Fruit fly (Drosophila melanogaster) whole organism, prepupa: Measurements from ENCODE around the gene DAAM.

ENCODE experiments used
- CG10631 ChIP-seq: fragments of 200-800 bp; sonication (Bioruptor generic); optimal IDR thresholded peaks from 2 replicates; lab custom pipeline; 2016; ENCODE audit warnings: missing biosample characterization, missing genetic modification characterization
- CG11762 ChIP-seq: fragments of 200-800 bp; sonication (Bioruptor generic); optimal IDR thresholded peaks from 3 replicates; lab custom pipeline; 2016; ENCODE audit warnings: missing biosample characterization, missing genetic modification characterization; ENCODE audit not compliant: insufficient read depth
- CG11902 ChIP-seq: fragments of 200-800 bp; sonication (Bioruptor generic); optimal IDR thresholded peaks from 3 replicates; lab custom pipeline; 2016; ENCODE audit warnings: missing biosample characterization, missing genetic modification characterization
- CG1621 ChIP-seq: fragments of 200-800 bp; sonication (Bioruptor generic); optimal IDR thresholded peaks from 3 replicates; lab custom pipeline; 2018; ENCODE audit warnings: missing biosample characterization, mild to moderate bottlenecking, missing genetic modification characterization
- CG3032 ChIP-seq: fragments of 200-800 bp; optimal IDR thresholded peaks from 2 replicates; lab custom pipeline; 2019; ENCODE audit warnings: missing biosample characterization, mild to moderate bottlenecking, missing genetic modification characterization, moderate library complexity
- CG34406 ChIP-seq: fragments of 200-800 bp; sonication (Bioruptor generic); optimal IDR thresholded peaks from 3 replicates; lab custom pipeline; 2016; ENCODE audit warnings: missing biosample characterization, missing genetic modification characterization
- CG3919 ChIP-seq: fragments of 200-800 bp; sonication (Bioruptor generic); optimal IDR thresholded peaks from 3 replicates; lab custom pipeline; 2016; ENCODE audit warnings: missing biosample characterization, missing genetic modification characterization
- CG4318 ChIP-seq: fragments of 200-800 bp; sonication (Bioruptor generic); optimal IDR thresholded peaks from 3 replicates; lab custom pipeline; 2017; ENCODE audit warnings: missing biosample characterization, mild to moderate bottlenecking, missing genetic modification characterization
- CG6163 ChIP-seq: fragments of 200-800 bp; sonication (Bioruptor generic); IDR thresholded peaks from 3 replicates; pipeline ENCODE4 v1.3.6; 2022; ENCODE audit warnings: missing biosample characterization, missing genetic modification characterization
- CG6808 ChIP-seq: fragments of 200-800 bp; sonication (Bioruptor generic); optimal IDR thresholded peaks from 3 replicates; lab custom pipeline; 2017; ENCODE audit warnings: missing biosample characterization, missing genetic modification characterization, mild to moderate bottlenecking, moderate library complexity, missing genetic modification reagents
- CG7368 ChIP-seq: fragments of 200-800 bp; sonication (Bioruptor generic); optimal IDR thresholded peaks from 3 replicates; lab custom pipeline; 2016; ENCODE audit warnings: missing biosample characterization, missing genetic modification characterization
- CG8319 ChIP-seq: fragments of 200-800 bp; sonication (Bioruptor generic); optimal IDR thresholded peaks from 3 replicates; lab custom pipeline; 2016; ENCODE audit warnings: missing biosample characterization, missing genetic modification characterization
- Eip78C ChIP-seq: fragments of 200-800 bp; sonication (Bioruptor generic); peaks from one replicate; lab custom pipeline; 2016; ENCODE audit warnings: missing biosample characterization, missing genetic modification characterization
- Eip93F ChIP-seq: fragments of 200-800 bp; sonication (Bioruptor generic); optimal IDR thresholded peaks from 2 replicates; lab custom pipeline; 2016; ENCODE audit warnings: missing biosample characterization, mild to moderate bottlenecking, missing genetic modification characterization
- Ets96B ChIP-seq: fragments of 200-800 bp; optimal IDR thresholded peaks from 2 replicates; lab custom pipeline; 2019; ENCODE audit warnings: missing biosample characterization, mild to moderate bottlenecking, missing genetic modification characterization, moderate library complexity
- Gug ChIP-seq: fragments of 200-800 bp; sonication (Bioruptor generic); IDR thresholded peaks from 2 replicates; pipeline ENCODE4 v1.3.6; 2022; ENCODE audit warnings: missing biosample characterization, missing genetic modification characterization
- Hr38 ChIP-seq: sonication (Bioruptor generic); optimal IDR thresholded peaks from 2 replicates; lab custom pipeline; 2016; ENCODE audit warnings: missing biosample characterization, missing genetic modification characterization
- Hr39 ChIP-seq: fragments of 200-800 bp; sonication (Bioruptor generic); optimal IDR thresholded peaks from 2 replicates; lab custom pipeline; 2016; ENCODE audit warnings: missing biosample characterization, missing genetic modification characterization
- Hr4 ChIP-seq: fragments of 200-800 bp; sonication (Bioruptor generic); optimal IDR thresholded peaks from 3 replicates; lab custom pipeline; 2016; ENCODE audit warnings: missing biosample characterization, missing genetic modification characterization
- Lpt ChIP-seq: fragments of 200-800 bp; sonication (Bioruptor generic); optimal IDR thresholded peaks from 3 replicates; lab custom pipeline; 2016; ENCODE audit warnings: missing biosample characterization, missing genetic modification characterization
- Met ChIP-seq: fragments of 200-800 bp; sonication (Bioruptor generic); optimal IDR thresholded peaks from 3 replicates; lab custom pipeline; 2016; ENCODE audit warnings: missing biosample characterization, missing genetic modification characterization
- OdsH ChIP-seq: fragments of 200-800 bp; sonication (Bioruptor generic); optimal IDR thresholded peaks from 3 replicates; lab custom pipeline; 2016; ENCODE audit warnings: missing biosample characterization, missing genetic modification characterization
- Smox ChIP-seq: fragments of 200-800 bp; sonication (Bioruptor generic); optimal IDR thresholded peaks from 3 replicates; lab custom pipeline; 2016; ENCODE audit warnings: missing biosample characterization, missing genetic modification characterization
- Sox102F ChIP-seq: fragments of 200-800 bp; sonication (Bioruptor generic); optimal IDR thresholded peaks from 2 replicates; lab custom pipeline; 2016; ENCODE audit warnings: missing biosample characterization, mild to moderate bottlenecking, missing genetic modification characterization
- Sox14 ChIP-seq: fragments of 200-800 bp; sonication (Bioruptor generic); optimal IDR thresholded peaks from 3 replicates; lab custom pipeline; 2016; ENCODE audit warnings: missing biosample characterization, missing genetic modification characterization
- Sox15 ChIP-seq: fragments of 200-800 bp; sonication (Bioruptor generic); optimal IDR thresholded peaks from 3 replicates; lab custom pipeline; 2016; ENCODE audit warnings: missing biosample characterization, missing genetic modification characterization
- acj6 ChIP-seq: fragments of 200-800 bp; sonication (Bioruptor generic); optimal IDR thresholded peaks from 3 replicates; lab custom pipeline; 2016; ENCODE audit warnings: missing biosample characterization, missing genetic modification characterization
- cyc ChIP-seq: fragments of 200-800 bp; sonication (Bioruptor generic); optimal IDR thresholded peaks from 3 replicates; lab custom pipeline; 2016; ENCODE audit warnings: missing biosample characterization, missing genetic modification characterization
- dsx ChIP-seq: fragments of 200-800 bp; optimal IDR thresholded peaks from 3 replicates; lab custom pipeline; 2019; ENCODE audit warnings: missing biosample characterization, mild to moderate bottlenecking, missing genetic modification characterization, moderate library complexity; ENCODE audit not compliant: poor library complexity, severe bottlenecking
- eg ChIP-seq: fragments of 200-800 bp; sonication (Bioruptor generic); IDR thresholded peaks from 3 replicates; pipeline ENCODE4 v1.3.6; 2022; ENCODE audit warnings: missing biosample characterization, missing genetic modification characterization
- esn ChIP-seq: fragments of 200-800 bp; sonication (Bioruptor generic); optimal IDR thresholded peaks from 2 replicates; lab custom pipeline; 2016; ENCODE audit warnings: missing biosample characterization, mild to moderate bottlenecking, missing genetic modification characterization, moderate library complexity
- fd85E ChIP-seq: fragments of 200-800 bp; sonication (Bioruptor generic); optimal IDR thresholded peaks from 3 replicates; lab custom pipeline; 2016; ENCODE audit warnings: missing biosample characterization, missing genetic modification characterization
- lz ChIP-seq: fragments of 200-800 bp; sonication (Bioruptor generic); optimal IDR thresholded peaks from 3 replicates; lab custom pipeline; 2016; ENCODE audit warnings: missing biosample characterization, missing genetic modification characterization
- spab ChIP-seq: fragments of 200-800 bp; sonication (Bioruptor generic); optimal IDR thresholded peaks from 2 replicates; lab custom pipeline; 2017; ENCODE audit warnings: missing biosample characterization, mild to moderate bottlenecking, missing genetic modification characterization, missing genetic modification reagents
- ss ChIP-seq, 2 experiments: fragments of 200-800 bp; sonication (Bioruptor generic); optimal IDR thresholded peaks; 2 replicates in 1 of 2; 3 replicates in 1 of 2; lab custom pipeline; 2017 to 2018; ENCODE audit warnings: mild to moderate bottlenecking in 2 of 2, missing biosample characterization in 2 of 2, missing genetic modification characterization in 2 of 2, moderate library complexity in 1 of 2
- svp ChIP-seq: fragments of 200-800 bp; sonication (Bioruptor generic); peaks from one replicate; lab custom pipeline; 2016; ENCODE audit warnings: missing biosample characterization, missing genetic modification characterization
- topi ChIP-seq: fragments of 200-800 bp; sonication (Bioruptor generic); optimal IDR thresholded peaks from 3 replicates; lab custom pipeline; 2016; ENCODE audit warnings: missing biosample characterization, missing genetic modification characterization
- vri ChIP-seq: fragments of 200-800 bp; sonication (Bioruptor generic); optimal IDR thresholded peaks from 3 replicates; lab custom pipeline; 2016; ENCODE audit warnings: missing biosample characterization, mild to moderate bottlenecking, missing genetic modification characterization

Gene DAAM

DNA sequence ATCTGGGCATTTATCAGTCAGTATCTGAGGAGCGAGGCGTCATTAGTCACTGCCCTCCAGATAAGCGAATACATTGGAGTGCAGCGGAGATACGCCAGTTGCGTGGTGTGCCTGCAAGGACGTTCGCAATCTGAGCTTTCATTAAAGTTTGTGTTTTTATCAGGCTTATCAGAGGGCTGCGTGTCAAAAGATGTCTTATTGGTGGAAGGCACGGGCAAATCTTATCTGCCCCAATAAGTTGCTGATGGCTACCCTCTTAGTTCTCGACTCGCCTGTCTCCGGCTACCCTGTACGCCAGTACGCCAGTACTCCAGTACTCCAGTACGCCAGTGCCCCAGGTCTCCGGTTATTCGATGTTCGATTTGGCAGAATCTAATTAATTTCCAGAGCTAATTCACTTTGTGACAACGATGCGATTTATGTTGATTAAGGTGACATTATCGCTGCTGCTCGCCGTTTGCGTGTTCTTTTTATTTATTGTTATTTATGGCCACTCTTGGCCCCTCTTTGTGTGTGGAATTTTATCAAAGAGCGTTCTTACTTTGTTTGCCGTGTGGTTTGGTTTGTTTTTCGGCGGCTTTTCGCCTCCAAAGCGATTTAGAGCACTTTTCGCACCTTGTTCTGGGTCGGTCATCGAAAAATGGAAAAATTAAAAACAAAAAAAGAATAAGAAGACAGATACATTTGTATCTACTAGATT lies 65.3 kb downstream of the DAAM start:
- TF ChIP-seq svp (peak; percentile 41), Smox (GFP tag; lab: Kevin White, UChicago) (no peak), CG34406 (GFP tag; lab: Kevin White, UChicago) (no peak), CG1621 (tag; lab: Kevin White, UChicago) (no peak), Eip93F (GFP tag; lab: Kevin White, UChicago) (peak; percentile 19), vri (peak; percentile 34)

DNA sequence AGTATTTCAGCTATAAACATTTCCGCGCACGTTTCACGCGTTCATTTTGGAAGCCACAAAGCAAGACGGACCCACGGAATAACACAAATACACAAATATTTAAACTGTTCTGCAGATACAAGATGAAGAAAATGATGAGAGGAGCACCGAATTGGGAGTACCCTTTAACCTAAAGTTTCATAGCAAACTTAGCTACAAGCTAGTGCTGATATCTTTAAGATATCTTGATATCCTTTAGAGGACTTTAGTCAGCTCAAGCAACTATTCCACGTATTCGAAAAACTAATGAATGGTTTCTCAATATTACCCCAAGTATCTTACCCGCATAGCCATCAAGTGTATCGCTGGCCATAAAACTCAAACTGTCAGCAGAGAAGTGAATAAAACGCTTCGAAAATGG lies 66.0 kb downstream of the DAAM start:
- TF ChIP-seq svp (peak; percentile 57), Eip78C (GFP tag; lab: Kevin White, UChicago) (peak; percentile 47), Hr39 (no peak), Met (GFP tag; lab: Kevin White, UChicago) (peak; percentile 7), vri (no peak)

DNA sequence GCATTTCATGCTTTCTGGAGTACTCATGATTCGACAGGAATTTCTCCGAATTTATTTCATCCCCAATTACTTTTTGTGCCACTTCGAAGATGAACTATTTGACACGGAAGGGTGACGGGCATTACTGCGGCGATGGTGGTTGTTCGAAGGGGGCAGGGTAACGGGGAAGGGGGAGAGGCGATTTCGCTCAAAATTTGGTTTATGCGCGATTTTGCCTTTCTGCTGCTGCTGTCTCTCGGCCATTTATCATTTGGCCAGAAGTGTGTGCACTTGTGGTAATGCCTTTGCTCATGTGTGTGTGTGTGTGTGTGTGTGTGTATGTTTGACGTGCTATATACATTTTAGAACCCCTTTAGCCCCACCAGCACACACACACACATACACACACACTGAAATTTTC lies 69.2 kb downstream of the DAAM start:
- TF ChIP-seq lz (GFP tag; lab: Kevin White, UChicago) (no peak), CG10631 (GFP tag; lab: Kevin White, UChicago) (no peak), CG4318 (GFP tag; lab: Kevin White, UChicago) (no peak), Ets96B (tag; lab: Kevin White, UChicago) (no peak), ss (GFP tag; optimal IDR thresholded peaks at IDR 0.05; lab: Kevin White, UChicago) (no peak), OdsH (GFP tag; lab: Kevin White, UChicago) (no peak), CG7368 (GFP tag; lab: Kevin White, UChicago) (no peak), cyc (GFP tag; lab: Kevin White, UChicago) (no peak), Lpt (GFP tag; lab: Kevin White, UChicago) (no peak), CG34406 (GFP tag; lab: Kevin White, UChicago) (no peak), CG6808 (GFP tag; lab: Kevin White, UChicago) (no peak), CG3919 (GFP tag; lab: Kevin White, UChicago) (no peak), CG1621 (tag; lab: Kevin White, UChicago) (no peak)

DNA sequence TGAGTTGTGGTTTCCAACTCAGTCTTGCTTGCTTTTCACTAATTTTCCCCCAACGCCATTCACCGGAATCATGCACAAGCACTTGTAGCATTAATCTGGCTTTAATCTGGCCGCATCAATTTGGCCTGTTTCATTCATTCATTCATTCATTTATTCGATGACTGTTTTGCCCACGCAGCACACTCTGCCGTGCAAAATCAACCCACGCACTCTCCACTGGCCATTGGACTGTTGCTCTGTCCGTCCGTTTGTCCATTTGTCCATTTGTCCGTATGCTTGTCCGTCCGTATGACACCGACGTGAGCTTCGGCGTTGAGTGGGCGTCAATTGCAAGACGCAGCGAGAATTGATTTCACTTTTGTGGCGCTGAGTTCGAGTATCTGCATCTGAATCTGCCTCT lies 72.1 kb downstream of the DAAM start:
- TF ChIP-seq CG7368 (GFP tag; lab: Kevin White, UChicago) (no peak), svp (no peak), Sox102F (GFP tag; lab: Kevin White, UChicago) (no peak), esn (no peak), CG11762 (no peak), topi (GFP tag; lab: Kevin White, UChicago) (no peak), Sox15 (GFP tag; lab: Kevin White, UChicago) (no peak), Met (GFP tag; lab: Kevin White, UChicago) (no peak)

DNA sequence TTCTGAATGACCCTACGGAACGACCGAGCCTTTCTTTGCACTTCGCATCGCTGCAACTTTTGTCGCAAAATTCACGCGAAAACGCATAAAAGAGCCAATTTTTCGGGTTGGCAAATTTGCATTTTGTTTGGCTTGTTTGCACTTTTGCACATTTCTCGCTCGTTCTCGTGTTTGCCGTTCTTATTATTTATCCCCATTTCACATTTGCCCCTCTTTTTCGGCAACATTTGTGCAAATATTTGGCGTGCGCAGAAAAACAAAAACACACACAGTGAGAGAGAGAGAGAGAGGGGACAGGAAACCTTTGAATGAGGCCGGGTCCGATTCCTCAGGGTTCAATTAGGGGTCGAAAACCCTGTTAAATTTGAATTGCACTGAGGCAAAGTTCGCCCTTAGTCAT lies 72.5 kb downstream of the DAAM start:
- TF ChIP-seq Met (GFP tag; lab: Kevin White, UChicago) (peak; percentile 17), Eip78C (GFP tag; lab: Kevin White, UChicago) (no peak), CG34406 (GFP tag; lab: Kevin White, UChicago) (no peak), CG8319 (no peak), esn (no peak), vri (peak; percentile 15), topi (GFP tag; lab: Kevin White, UChicago) (peak; percentile 1)

DNA sequence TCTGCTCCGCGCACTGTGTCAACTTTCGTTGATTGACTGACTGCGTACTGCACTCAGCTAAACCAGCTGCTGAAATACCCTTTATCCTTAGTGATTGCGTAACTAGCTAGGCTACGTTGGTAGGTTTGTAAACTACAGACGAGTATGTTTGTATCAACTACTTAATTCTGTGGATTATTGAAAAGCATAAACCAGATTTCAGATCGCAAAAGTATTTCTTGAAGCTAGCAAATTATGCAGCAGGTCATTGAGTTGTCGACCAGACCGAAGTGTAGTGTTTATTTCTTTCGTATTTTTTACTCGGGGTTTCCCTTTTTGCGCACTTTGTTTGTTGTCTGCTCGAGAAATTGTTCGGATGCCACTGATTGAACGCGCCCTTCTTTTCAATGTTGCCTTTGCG lies 73.4 kb downstream of the DAAM start:
- TF ChIP-seq Hr38 (GFP tag; lab: Kevin White, UChicago) (no peak), CG1621 (tag; lab: Kevin White, UChicago) (peak; percentile 82), CG4318 (GFP tag; lab: Kevin White, UChicago) (no peak), Gug (GFP tag; lab: Robert Waterston, UW) (no peak), Hr4 (peak; percentile 50), Sox15 (GFP tag; lab: Kevin White, UChicago) (peak; percentile 87), cyc (GFP tag; lab: Kevin White, UChicago) (peak; percentile 89), acj6 (peak; percentile 85), svp (peak; percentile 95), CG6163 (GFP tag; lab: Robert Waterston, UW) (peak; percentile 74), CG7368 (GFP tag; lab: Kevin White, UChicago) (peak; percentile 90), CG6808 (GFP tag; lab: Kevin White, UChicago) (peak; percentile 79), OdsH (GFP tag; lab: Kevin White, UChicago) (peak; percentile 87), CG34406 (GFP tag; lab: Kevin White, UChicago) (peak; percentile 86), Sox14 (GFP tag; lab: Kevin White, UChicago) (peak; percentile 88), vri (peak; percentile 76), Smox (GFP tag; lab: Kevin White, UChicago) (peak; percentile 87), spab (GFP tag; lab: Kevin White, UChicago) (peak; percentile 73), CG3032 (tag; lab: Kevin White, UChicago) (peak; percentile 86), eg (no peak), fd85E (peak; percentile 29), CG11902 (GFP tag; lab: Kevin White, UChicago) (peak; percentile 88), dsx (GFP tag; lab: Kevin White, UChicago) (peak; percentile 86)
